Fruit fly (Drosophila melanogaster) whole organism, wandering third instar larva: ENCODE results near the gene U4-U6-60K.

ENCODE experiments used
- CrebA ChIP-seq: fragments of 200-800 bp; sonication (Bioruptor generic); optimal IDR thresholded peaks from 2 replicates; lab custom pipeline; 2016; ENCODE audit warnings: missing biosample characterization, mild to moderate bottlenecking, missing genetic modification characterization, borderline replicate concordance
- N ChIP-seq: fragments of >200 bp; optimal IDR thresholded peaks from 2 replicates; lab custom pipeline; 2018; ENCODE audit warnings: missing biosample characterization, missing external identifiers, missing genetic modification characterization
- br ChIP-seq: fragments of 200-800 bp; sonication (Bioruptor generic); optimal IDR thresholded peaks from 2 replicates; lab custom pipeline; 2016; ENCODE audit warnings: missing biosample characterization, missing genetic modification characterization
- ey ChIP-seq: fragments of 200-800 bp; sonication (Bioruptor generic); optimal IDR thresholded peaks from 2 replicates; lab custom pipeline; 2016; ENCODE audit warnings: missing biosample characterization, missing genetic modification characterization
- h ChIP-seq: fragments of 200-800 bp; sonication (Bioruptor generic); optimal IDR thresholded peaks from 3 replicates; lab custom pipeline; 2016; ENCODE audit warnings: missing biosample characterization, mild to moderate bottlenecking, missing genetic modification characterization
- lola ChIP-seq: fragments of >200 bp; optimal IDR thresholded peaks from 2 replicates; lab custom pipeline; 2017; ENCODE audit warnings: missing biosample characterization, missing genetic modification characterization
- pan ChIP-seq: fragments of >200 bp; optimal IDR thresholded peaks from 2 replicates; lab custom pipeline; 2017
- usp ChIP-seq: fragments of >200 bp; optimal IDR thresholded peaks from 2 replicates; lab custom pipeline; 2017; ENCODE audit warnings: missing biosample characterization, missing genetic modification characterization

- TF ChIP-seq CrebA (GFP tag; lab: Kevin White, UChicago) (no peak), pan (lab: Kevin White, UChicago) (no peak), ey (GFP tag; lab: Kevin White, UChicago) (no peak), N (GFP tag; lab: Kevin White, UChicago) (no peak), h (GFP tag; lab: Kevin White, UChicago) (peak; percentile 23), br (GFP tag; lab: Kevin White, UChicago) (no peak), usp (GFP tag; lab: Kevin White, UChicago) (no peak), lola (GFP tag; lab: Kevin White, UChicago) (no peak)
Observed at dm6 chr3L:17529511-17530194, 15.9 kb upstream of the U4-U6-60K start, which contains the start of the genes Edc3 and Nedd4.
